Worm (Caenorhabditis elegans) whole organism, L2 larva: ENCODE results near the gene cutl-25.

Experiments used
- R02D3.7 ChIP-seq: fragments of 150-350 bp; optimal IDR thresholded peaks from 2 replicates; lab custom pipeline; 2014; ENCODE audit warnings: missing biosample characterization, missing genetic modification characterization
- ceh-82 ChIP-seq: fragments of 150-350 bp; optimal IDR thresholded peaks from 2 replicates; lab custom pipeline; 2014; ENCODE audit warnings: missing biosample characterization, missing genetic modification characterization
- lin-11 ChIP-seq: fragments of 150-350 bp; sonication (generic microtip); optimal IDR thresholded peaks from 2 replicates; lab custom pipeline; 2014; ENCODE audit warnings: missing biosample characterization, missing genetic modification characterization, inconsistent platforms, mixed read lengths
- lin-39 ChIP-seq: fragments of 150-350 bp; optimal IDR thresholded peaks from 2 replicates; lab custom pipeline; 2014; ENCODE audit warnings: missing biosample characterization, missing genetic modification reagents, missing genetic modification characterization
- nhr-11 ChIP-seq: fragments of 150-350 bp; optimal IDR thresholded peaks from 2 replicates; lab custom pipeline; 2014; ENCODE audit warnings: missing biosample characterization, missing genetic modification characterization
- nhr-77 ChIP-seq: fragments of 150-350 bp; optimal IDR thresholded peaks from 2 replicates; lab custom pipeline; 2014; ENCODE audit warnings: missing biosample characterization, missing genetic modification characterization
- unc-39 ChIP-seq: fragments of 150-350 bp; optimal IDR thresholded peaks from 2 replicates; lab custom pipeline; 2014; ENCODE audit warnings: missing biosample characterization, missing genetic modification characterization

DNA sequence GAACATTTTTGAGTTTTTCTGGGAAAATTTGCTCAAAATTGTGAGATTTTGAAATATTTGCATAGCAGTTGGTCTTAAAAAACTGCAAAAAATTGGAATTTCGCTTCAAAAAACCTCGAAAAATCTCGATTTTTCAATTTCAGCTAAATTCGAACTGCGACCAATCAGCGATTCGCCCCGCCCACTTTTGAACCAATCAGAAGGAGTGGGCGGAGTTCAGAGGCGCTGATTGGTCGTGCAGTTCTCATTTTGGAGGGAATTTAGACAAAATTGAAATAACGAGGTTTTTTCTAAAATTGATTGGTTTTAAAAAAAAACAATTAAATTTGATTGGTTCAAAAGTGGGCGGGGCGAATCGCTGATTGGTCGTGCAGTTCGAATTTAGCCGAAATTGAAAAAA, 13.4 kb downstream of the cutl-25 start:
- TF ChIP-seq unc-39 (no peak), nhr-77 (tag; lab: Kevin White, UChicago) (no peak), ceh-82 (tag; lab: Kevin White, UChicago) (no peak), lin-39 (no peak), lin-11 (no peak), nhr-11 (no peak), R02D3.7 (tag; lab: Kevin White, UChicago) (no peak)
